Fruit fly (Drosophila melanogaster) whole organism, embryonic: ENCODE data around the gene CG18508.

Source experiments
- Ada2b ChIP-seq: fragments of 200-800 bp; sonication (Bioruptor generic); IDR thresholded peaks from 2 replicates; pipeline ENCODE4 v1.3.6; 2022; ENCODE audit warnings: missing biosample characterization, missing genetic modification characterization
- B-H1 ChIP-seq: fragments of 200-800 bp; sonication (Bioruptor generic); IDR thresholded peaks from 3 replicates; pipeline ENCODE4 v1.3.6; 2022; ENCODE audit warnings: missing biosample characterization, missing genetic modification characterization
- CG10431 ChIP-seq: fragments of 200-800 bp; sonication (Bioruptor generic); optimal IDR thresholded peaks from 3 replicates; lab custom pipeline; 2018; ENCODE audit warnings: missing biosample characterization, mild to moderate bottlenecking, missing genetic modification characterization
- CG11456 ChIP-seq: fragments of 200-800 bp; sonication (Bioruptor generic); IDR thresholded peaks from 3 replicates; pipeline ENCODE4 v1.3.6; 2022; ENCODE audit warnings: missing biosample characterization, missing genetic modification characterization
- CG12155 ChIP-seq: fragments of 200-800 bp; sonication (Bioruptor generic); optimal IDR thresholded peaks from 3 replicates; lab custom pipeline; 2016; ENCODE audit warnings: missing biosample characterization, missing genetic modification characterization
- CG15073 ChIP-seq: fragments of 200-800 bp; sonication (Bioruptor generic); optimal IDR thresholded peaks from 2 replicates; lab custom pipeline; 2016; ENCODE audit warnings: missing biosample characterization, missing genetic modification characterization
- CG17359 ChIP-seq: fragments of 200-800 bp; sonication (Bioruptor generic); optimal IDR thresholded peaks from 3 replicates; lab custom pipeline; 2018; ENCODE audit warnings: missing biosample characterization, mild to moderate bottlenecking, missing genetic modification characterization, moderate library complexity
- CG17361 ChIP-seq: fragments of 200-800 bp; sonication (Bioruptor generic); IDR thresholded peaks from 3 replicates; pipeline ENCODE4 v1.3.6; 2022; ENCODE audit warnings: missing biosample characterization, missing genetic modification characterization
- CG17385 ChIP-seq: fragments of 200-800 bp; sonication (Bioruptor generic); optimal IDR thresholded peaks from 3 replicates; lab custom pipeline; 2018; ENCODE audit warnings: missing biosample characterization, mild to moderate bottlenecking, missing genetic modification characterization
- CG1792 ChIP-seq: fragments of 200-800 bp; sonication (Bioruptor generic); optimal IDR thresholded peaks from 2 replicates; lab custom pipeline; 2016; ENCODE audit warnings: missing biosample characterization, missing genetic modification characterization
- CG2120 ChIP-seq: fragments of 200-800 bp; sonication (Bioruptor generic); optimal IDR thresholded peaks from 3 replicates; lab custom pipeline; 2016; ENCODE audit warnings: missing biosample characterization, missing genetic modification characterization
- CG31224 ChIP-seq: fragments of 200-800 bp; sonication (Bioruptor generic); IDR thresholded peaks from 2 replicates; pipeline ENCODE4 v1.3.6; 2022; ENCODE audit warnings: missing biosample characterization, missing genetic modification characterization
- CG4360 ChIP-seq: fragments of 200-800 bp; sonication (Bioruptor generic); IDR thresholded peaks from 2 replicates; pipeline ENCODE4 v1.3.6; 2022; ENCODE audit warnings: missing biosample characterization, missing genetic modification characterization
- CG6175 ChIP-seq: fragments of 200-800 bp; sonication (Bioruptor generic); IDR thresholded peaks from 3 replicates; pipeline ENCODE4 v1.3.6; 2022; ENCODE audit warnings: missing biosample characterization, missing genetic modification characterization
- CG6254 ChIP-seq: fragments of 200-800 bp; sonication (Bioruptor generic); optimal IDR thresholded peaks from 3 replicates; lab custom pipeline; 2017; ENCODE audit warnings: mild to moderate bottlenecking, missing biosample characterization, missing genetic modification reagents, missing genetic modification characterization
- CG6272 ChIP-seq: fragments of 200-800 bp; sonication (Bioruptor generic); IDR thresholded peaks from 2 replicates; pipeline ENCODE4 v1.3.6; 2022; ENCODE audit warnings: missing biosample characterization, missing genetic modification characterization
- CG7357 ChIP-seq: fragments of 200-800 bp; sonication (Bioruptor generic); IDR thresholded peaks from 3 replicates; pipeline ENCODE4 v1.3.6; 2022; ENCODE audit warnings: missing biosample characterization, missing genetic modification characterization
- CG7372 ChIP-seq: fragments of 200-800 bp; sonication (Bioruptor generic); IDR thresholded peaks from 2 replicates; pipeline ENCODE4 v1.3.6; 2022; ENCODE audit warnings: missing biosample characterization, missing genetic modification characterization
- CG7786 ChIP-seq: fragments of 200-800 bp; sonication (Bioruptor generic); optimal IDR thresholded peaks from 2 replicates; lab custom pipeline; 2016; ENCODE audit warnings: missing biosample characterization, missing genetic modification characterization
- CG8944 ChIP-seq: fragments of 200-800 bp; sonication (Bioruptor generic); optimal IDR thresholded peaks from 3 replicates; lab custom pipeline; 2016; ENCODE audit warnings: missing biosample characterization, missing genetic modification characterization
- CG9609 ChIP-seq: fragments of 200-800 bp; sonication (Bioruptor generic); optimal IDR thresholded peaks from 3 replicates; lab custom pipeline; 2016; ENCODE audit warnings: missing biosample characterization, missing genetic modification characterization
- Deaf1 ChIP-seq: fragments of 200-800 bp; optimal IDR thresholded peaks from 3 replicates; lab custom pipeline; 2019; ENCODE audit warnings: missing biosample characterization, mild to moderate bottlenecking, missing genetic modification characterization, moderate library complexity
- E2f2 ChIP-seq: fragments of 200-800 bp; sonication (Bioruptor generic); IDR thresholded peaks from 2 replicates; pipeline ENCODE4 v1.3.6; 2022; ENCODE audit warnings: missing biosample characterization, missing genetic modification characterization
- Elba2 ChIP-seq: fragments of 200-800 bp; sonication (Bioruptor generic); optimal IDR thresholded peaks from 3 replicates; lab custom pipeline; 2016; ENCODE audit warnings: missing biosample characterization, missing genetic modification characterization
- GATAe ChIP-seq: fragments of 200-800 bp; sonication (Bioruptor generic); conservative IDR thresholded peaks from 2 replicates; pipeline ENCODE4 v1.3.6; 2022; ENCODE audit warnings: missing biosample characterization, missing genetic modification characterization
- Hmx ChIP-seq: fragments of 200-800 bp; sonication (Bioruptor generic); optimal IDR thresholded peaks from 2 replicates; lab custom pipeline; 2016; ENCODE audit warnings: missing biosample characterization, missing genetic modification characterization
- Jarid2 ChIP-seq: fragments of 200-800 bp; sonication (Bioruptor generic); optimal IDR thresholded peaks from 3 replicates; lab custom pipeline; 2017; ENCODE audit warnings: mild to moderate bottlenecking, missing biosample characterization, missing genetic modification reagents, missing genetic modification characterization
- Lhr ChIP-seq: fragments of 200-800 bp; sonication (Bioruptor generic); optimal IDR thresholded peaks from 3 replicates; lab custom pipeline; 2017; ENCODE audit warnings: mild to moderate bottlenecking, missing biosample characterization, missing genetic modification reagents, missing genetic modification characterization
- Med ChIP-seq: fragments of 200-800 bp; sonication (Bioruptor generic); peaks from one replicate; lab custom pipeline; 2016; ENCODE audit warnings: missing biosample characterization, missing genetic modification characterization, mild to moderate bottlenecking, inconsistent platforms, moderate library complexity
- Sox102F ChIP-seq: fragments of 200-800 bp; sonication (Bioruptor generic); optimal IDR thresholded peaks from 2 replicates; lab custom pipeline; 2018; ENCODE audit warnings: missing biosample characterization, mild to moderate bottlenecking, missing genetic modification characterization, moderate library complexity
- Spps ChIP-seq: fragments of 200-800 bp; sonication (Bioruptor generic); optimal IDR thresholded peaks from 2 replicates; lab custom pipeline; 2018; ENCODE audit warnings: missing biosample characterization, mild to moderate bottlenecking, missing genetic modification characterization
- al ChIP-seq: fragments of 200-800 bp; sonication (Bioruptor generic); IDR thresholded peaks from 2 replicates; pipeline ENCODE4 v1.3.6; 2022; ENCODE audit warnings: missing biosample characterization, missing genetic modification characterization
- amos ChIP-seq: fragments of 200-800 bp; sonication (Bioruptor generic); IDR thresholded peaks from 2 replicates; pipeline ENCODE4 v1.3.6; 2022; ENCODE audit warnings: missing biosample characterization, missing genetic modification characterization; ENCODE audit not compliant: partially characterized antibody
- bsh ChIP-seq, 2 experiments: fragments of 200-800 bp; sonication (Bioruptor generic); optimal IDR thresholded peaks; 2 replicates each; lab custom pipeline; 2017 to 2018; ENCODE audit warnings: mild to moderate bottlenecking in 2 of 2, missing biosample characterization in 2 of 2, missing genetic modification characterization in 2 of 2, moderate library complexity in 1 of 2
- cato ChIP-seq: fragments of 200-800 bp; sonication (Bioruptor generic); optimal IDR thresholded peaks from 2 replicates; lab custom pipeline; 2016; ENCODE audit warnings: missing biosample characterization, missing genetic modification characterization, borderline replicate concordance
- chn ChIP-seq: fragments of 200-800 bp; sonication (Bioruptor generic); optimal IDR thresholded peaks from 2 replicates; lab custom pipeline; 2016; ENCODE audit warnings: missing biosample characterization, missing genetic modification characterization
- dpn ChIP-seq, 2 experiments: fragments of 200-800 bp; sonication (Bioruptor generic); optimal IDR thresholded peaks; 3 replicates each; lab custom pipeline; 2016; ENCODE audit warnings: missing biosample characterization in 2 of 2, missing genetic modification characterization in 2 of 2
- fd96Cb ChIP-seq: fragments of 200-800 bp; sonication (Bioruptor generic); optimal IDR thresholded peaks from 2 replicates; lab custom pipeline; 2018; ENCODE audit warnings: missing biosample characterization, mild to moderate bottlenecking, missing genetic modification characterization, moderate library complexity
- gsb-n ChIP-seq: fragments of 200-800 bp; sonication (Bioruptor generic); optimal IDR thresholded peaks from 3 replicates; lab custom pipeline; 2018; ENCODE audit warnings: missing biosample characterization, mild to moderate bottlenecking, missing genetic modification characterization
- h ChIP-seq: fragments of >200 bp; optimal IDR thresholded peaks from 2 replicates; lab custom pipeline; 2017
- hb ChIP-seq: fragments of 200-800 bp; sonication (Bioruptor generic); IDR thresholded peaks from 3 replicates; pipeline ENCODE4 v1.3.6; 2022; ENCODE audit warnings: missing biosample characterization, missing genetic modification characterization; ENCODE audit not compliant: partially characterized antibody
- jing ChIP-seq: fragments of 200-800 bp; sonication (Bioruptor generic); optimal IDR thresholded peaks from 2 replicates; lab custom pipeline; 2018; ENCODE audit warnings: missing biosample characterization, mild to moderate bottlenecking, missing genetic modification characterization
- lola ChIP-seq, 3 experiments: fragments of >200 bp in 2 of 3; fragments of 200-800 bp in 1 of 3; sonication (Bioruptor generic) in 1 of 3; optimal IDR thresholded peaks; 2 replicates each; lab custom pipeline; 2017 to 2019; ENCODE audit warnings: missing biosample characterization in 3 of 3, missing genetic modification characterization in 3 of 3, mild to moderate bottlenecking in 1 of 3, moderate library complexity in 1 of 3
- maf-S ChIP-seq: fragments of 200-800 bp; sonication (Bioruptor generic); optimal IDR thresholded peaks from 2 replicates; lab custom pipeline; 2016; ENCODE audit warnings: missing biosample characterization, missing genetic modification characterization
- mirr ChIP-seq: fragments of 200-800 bp; sonication (Bioruptor generic); optimal IDR thresholded peaks from 3 replicates; lab custom pipeline; 2018; ENCODE audit warnings: missing biosample characterization, mild to moderate bottlenecking, missing genetic modification characterization
- odd ChIP-seq: fragments of 200-800 bp; sonication (Bioruptor generic); optimal IDR thresholded peaks from 2 replicates; lab custom pipeline; 2017; ENCODE audit warnings: missing biosample characterization, mild to moderate bottlenecking, missing genetic modification characterization
- sna ChIP-seq: fragments of 200-800 bp; sonication (Bioruptor generic); IDR thresholded peaks from 2 replicates; pipeline ENCODE4 v1.3.6; 2022; ENCODE audit warnings: missing biosample characterization, missing genetic modification characterization; ENCODE audit not compliant: partially characterized antibody
- sob ChIP-seq: fragments of 200-800 bp; sonication (Bioruptor generic); IDR thresholded peaks from 2 replicates; pipeline ENCODE4 v1.3.6; 2022; ENCODE audit warnings: missing biosample characterization, missing genetic modification characterization
- tup ChIP-seq: fragments of 200-800 bp; sonication (Bioruptor generic); optimal IDR thresholded peaks from 2 replicates; lab custom pipeline; 2016; ENCODE audit warnings: missing biosample characterization, mild to moderate bottlenecking, missing genetic modification characterization, moderate library complexity
- unc-4 ChIP-seq: fragments of 200-800 bp; sonication (Bioruptor generic); IDR thresholded peaks from 2 replicates; pipeline ENCODE4 v1.3.6; 2022; ENCODE audit warnings: missing biosample characterization, missing genetic modification characterization; ENCODE audit not compliant: partially characterized antibody
- wor ChIP-seq: fragments of 200-800 bp; sonication (Bioruptor generic); IDR thresholded peaks from 2 replicates; pipeline ENCODE4 v1.3.6; 2022; ENCODE audit warnings: missing biosample characterization, missing genetic modification characterization
- z ChIP-seq: fragments of 200-800 bp; sonication (Bioruptor generic); IDR thresholded peaks from 3 replicates; pipeline ENCODE4 v1.3.6; 2022; ENCODE audit warnings: missing biosample characterization, missing genetic modification characterization

CG18508 gene

DNA sequence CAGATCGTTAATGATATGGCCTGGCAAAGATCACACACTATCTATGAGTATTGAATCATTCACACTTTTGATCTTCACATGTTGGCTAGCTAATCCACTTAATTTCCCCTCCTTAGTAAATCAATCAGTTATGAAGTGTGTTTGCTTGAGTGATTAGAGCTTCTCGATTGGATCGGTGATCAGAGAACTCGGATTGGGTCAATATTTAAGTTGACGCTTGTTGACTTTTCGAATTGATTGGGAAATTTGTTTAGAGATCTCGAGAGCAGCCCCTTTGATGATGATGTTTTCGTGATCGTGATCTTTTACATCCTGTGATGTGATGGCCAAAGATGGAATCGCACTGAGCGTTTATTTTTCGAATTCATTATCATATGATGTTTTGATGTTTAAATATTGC, 15.5 kb upstream of the CG18508 start (continued):
- no peak for TF ChIP-seq Jarid2 (GFP tag; lab: Kevin White, UChicago)
- TF ChIP-seq gsb-n: no peak
- TF ChIP-seq Deaf1 (tag; lab: Kevin White, UChicago): no peak
- peak; percentile 19 for TF ChIP-seq Lhr (GFP tag; lab: Kevin White, UChicago)
- TF ChIP-seq h (lab: Kevin White, UChicago): no peak
- no peak for TF ChIP-seq Elba2 (GFP tag; lab: Kevin White, UChicago)
- peak; percentile 10 for TF ChIP-seq Spps (tag; lab: Kevin White, UChicago)
- no peak for TF ChIP-seq jing (GFP tag; lab: Kevin White, UChicago)
- no peak for TF ChIP-seq CG10431 (GFP tag; lab: Kevin White, UChicago)
- peak; percentile 34 for TF ChIP-seq CG1792 (GFP tag; lab: Kevin White, UChicago)
- TF ChIP-seq hb (GFP tag; lab: Robert Waterston, UW): no peak
- peak; percentile 0 for TF ChIP-seq CG2120 (GFP tag; lab: Kevin White, UChicago)
- no peak for TF ChIP-seq chn (GFP tag; lab: Kevin White, UChicago)
- TF ChIP-seq lola (GFP tag; optimal IDR thresholded peaks at IDR 0.05; lab: Kevin White, UChicago): peak in 1 of 3 experiments; percentile 2
- TF ChIP-seq CG8944 (GFP tag; lab: Kevin White, UChicago): no peak
- TF ChIP-seq sna: no peak
- TF ChIP-seq z (GFP tag; lab: Robert Waterston, UW): no peak
- TF ChIP-seq Med (GFP tag; lab: Kevin White, UChicago): peak; percentile 93
- TF ChIP-seq CG12155 (GFP tag; lab: Kevin White, UChicago): no peak
- TF ChIP-seq Sox102F (GFP tag; lab: Kevin White, UChicago): peak; percentile 42
- TF ChIP-seq CG7357: no peak
- TF ChIP-seq CG7786: peak; percentile 11
- peak; percentile 41; the same call in 1 of the 2 replicates for TF ChIP-seq CG4360 (GFP tag; lab: Robert Waterston, UW)
- TF ChIP-seq al (GFP tag; lab: Robert Waterston, UW): no peak
- TF ChIP-seq Ada2b (GFP tag; lab: Robert Waterston, UW): peak; percentile 25; the same call in 1 of the 2 replicates
- TF ChIP-seq Hmx (GFP tag; lab: Kevin White, UChicago): no peak
- no peak for TF ChIP-seq amos (GFP tag; lab: Robert Waterston, UW)
- peak; percentile 48 for TF ChIP-seq odd (GFP tag; lab: Kevin White, UChicago)
- TF ChIP-seq unc-4 (GFP tag; lab: Robert Waterston, UW): no peak
- peak; percentile 67 for TF ChIP-seq CG17359 (tag; lab: Kevin White, UChicago)
- peak; percentile 14 for TF ChIP-seq CG6254 (GFP tag; lab: Kevin White, UChicago)
- TF ChIP-seq sob (GFP tag; lab: Robert Waterston, UW): peak; percentile 53; the same call in 1 of the 2 replicates
- no peak for TF ChIP-seq wor (GFP tag; lab: Robert Waterston, UW)
- no peak for TF ChIP-seq cato
- TF ChIP-seq CG11456: no peak
- TF ChIP-seq CG17385: peak; percentile 26
- no peak for TF ChIP-seq CG6175 (GFP tag; lab: Robert Waterston, UW)
- no peak for TF ChIP-seq CG15073 (GFP tag; lab: Kevin White, UChicago)
- no peak for TF ChIP-seq CG17361
- peak; percentile 44 for TF ChIP-seq tup (GFP tag; lab: Kevin White, UChicago)
- TF ChIP-seq bsh (GFP tag; optimal IDR thresholded peaks at IDR 0.05; lab: Kevin White, UChicago): peak in 1 of 2 experiments; percentile 60
- TF ChIP-seq CG6272: no peak
- no peak for TF ChIP-seq fd96Cb (tag; lab: Kevin White, UChicago)
- no peak for TF ChIP-seq CG7372 (GFP tag; lab: Robert Waterston, UW)
- TF ChIP-seq mirr (GFP tag; lab: Kevin White, UChicago): peak; percentile 60
- TF ChIP-seq B-H1 (GFP tag; lab: Robert Waterston, UW): no peak
- TF ChIP-seq CG9609 (GFP tag; lab: Kevin White, UChicago): no peak
- TF ChIP-seq maf-S (GFP tag; lab: Kevin White, UChicago): no peak
- TF ChIP-seq E2f2: no peak
- TF ChIP-seq GATAe (GFP tag; lab: Robert Waterston, UW): no peak
- TF ChIP-seq dpn (GFP tag; optimal IDR thresholded peaks at IDR 0.05; lab: Kevin White, UChicago): peak in 1 of 2 experiments; percentile 35
- no peak for TF ChIP-seq CG31224 (GFP tag; lab: Robert Waterston, UW)
